Worm (Caenorhabditis elegans): ENCODE measurements around the gene sar-1.

ce11 chrIV:4557130-4557529 is 44.0 kb upstream of the sar-1 start:
- TF ChIP-seq nhr-179 (tag; optimal IDR thresholded peaks at IDR 0.05), result no peak
- no peak for TF ChIP-seq him-1 (tag; optimal IDR thresholded peaks at IDR 0.05)
- TF ChIP-seq nhr-90 (tag; optimal IDR thresholded peaks at IDR 0.05), result no peak
- TF ChIP-seq madf-10 (tag; optimal IDR thresholded peaks at IDR 0.05), result no peak
- TF ChIP-seq snpc-4 (GFP tag; optimal IDR thresholded peaks at IDR 0.05), result no peak
- no peak for TF ChIP-seq snpc-4 (tag; optimal IDR thresholded peaks at IDR 0.05)
